Worm (Caenorhabditis elegans): Measurements from ENCODE around the gene ceh-74.
A peak's percentile ranks its signal among the peaks of the same experiment; 100 is the strongest.

ceh-74 gene

ce11 chrV:14200086-14200485, 22.2 kb downstream of the ceh-74 start (continued):
- TF ChIP-seq egl-18 (GFP tag; IDR thresholded peaks at IDR 0.05), result no peak
- peak; percentile 53 for TF ChIP-seq ztf-3 (GFP tag; optimal IDR thresholded peaks at IDR 0.05)
- TF ChIP-seq lin-35 (GFP tag; optimal IDR thresholded peaks at IDR 0.05), result peak in 1 of 3 experiments; percentile 84
- TF ChIP-seq sea-2 (GFP tag; IDR thresholded peaks at IDR 0.05), result no peak
- TF ChIP-seq gei-17 (GFP tag; optimal IDR thresholded peaks at IDR 0.05), result peak; percentile 66
- TF ChIP-seq pha-4 (tag; optimal IDR thresholded peaks at IDR 0.05), result peak; percentile 96
- TF ChIP-seq C06A6.2 (GFP tag; conservative IDR thresholded peaks at IDR 0.05), result peak; percentile 82
- TF ChIP-seq pbrm-1 (GFP tag; IDR thresholded peaks at IDR 0.05), result peak; percentile 82
- TF ChIP-seq sdz-38 (tag; optimal IDR thresholded peaks at IDR 0.05), result no peak
- TF ChIP-seq lir-1 (GFP tag; conservative IDR thresholded peaks at IDR 0.05), result peak; percentile 20; the same call in 1 of the 2 replicates
- TF ChIP-seq aptf-3 (GFP tag; IDR thresholded peaks at IDR 0.05), result no peak
- peak; percentile 77 for TF ChIP-seq ztf-18 (tag; optimal IDR thresholded peaks at IDR 0.05)
- no peak for TF ChIP-seq nhr-179 (tag; optimal IDR thresholded peaks at IDR 0.05)
- no peak for TF ChIP-seq C17E4.6 (GFP tag; IDR thresholded peaks at IDR 0.05)
- TF ChIP-seq rpc-1 (optimal IDR thresholded peaks at IDR 0.05), result no peak
- TF ChIP-seq rpc-1 (tag; optimal IDR thresholded peaks at IDR 0.05), result no peak
- TF ChIP-seq nhr-120 (GFP tag; IDR thresholded peaks at IDR 0.05), result no peak
- no peak for TF ChIP-seq nhr-27 (tag; optimal IDR thresholded peaks at IDR 0.05)
- no peak for TF ChIP-seq T26A5.8 (tag; optimal IDR thresholded peaks at IDR 0.05)
- no peak for TF ChIP-seq hlh-26 (GFP tag; conservative IDR thresholded peaks at IDR 0.05)
- TF ChIP-seq hmg-20 (GFP tag; IDR thresholded peaks at IDR 0.05), result no peak
- TF ChIP-seq mcd-1 (GFP tag; IDR thresholded peaks at IDR 0.05), result peak; percentile 78
- no peak for TF ChIP-seq B0261.1 (tag; optimal IDR thresholded peaks at IDR 0.05)
- peak; percentile 63 for TF ChIP-seq ceh-100 (GFP tag; IDR thresholded peaks at IDR 0.05)
- TF ChIP-seq snpc-1.1 (tag; optimal IDR thresholded peaks at IDR 0.05; ENCODE audit: insufficient read depth), result no peak
- no peak for TF ChIP-seq akir-1 (GFP tag; optimal IDR thresholded peaks at IDR 0.05)
- TF ChIP-seq nfyb-1 (GFP tag; IDR thresholded peaks at IDR 0.05), result peak; percentile 89
- TF ChIP-seq ZK185.1 (tag; optimal IDR thresholded peaks at IDR 0.05; ENCODE audit: poor library complexity, severe bottlenecking), result peak; percentile 50
- no peak for TF ChIP-seq snpc-3.4 (tag; optimal IDR thresholded peaks at IDR 0.05)
- peak; percentile 45 for TF ChIP-seq ets-4 (GFP tag; optimal IDR thresholded peaks at IDR 0.05)
- TF ChIP-seq madf-3 (GFP tag; IDR thresholded peaks at IDR 0.05), result no peak
- no peak for TF ChIP-seq F57A8.1 (GFP tag; optimal IDR thresholded peaks at IDR 0.05)
- TF ChIP-seq nhr-90 (tag; optimal IDR thresholded peaks at IDR 0.05), result peak; percentile 65
- TF ChIP-seq attf-5 (GFP tag; optimal IDR thresholded peaks at IDR 0.05), result peak; percentile 97
- TF ChIP-seq ztf-26 (tag; optimal IDR thresholded peaks at IDR 0.05), result peak; percentile 83
- no peak for TF ChIP-seq snpc-4 (GFP tag; optimal IDR thresholded peaks at IDR 0.05)
- TF ChIP-seq snpc-4 (tag; optimal IDR thresholded peaks at IDR 0.05), result peak; percentile 38 to 69 (median 57)
- no peak for TF ChIP-seq mes-4 (tag; optimal IDR thresholded peaks at IDR 0.05)
- TF ChIP-seq F55B11.4 (tag; optimal IDR thresholded peaks at IDR 0.05; ENCODE audit: borderline replicate concordance, insufficient read depth), result no peak
- TF ChIP-seq xnd-1 (tag; optimal IDR thresholded peaks at IDR 0.05), result no peak
- TF ChIP-seq zim-3 (tag; optimal IDR thresholded peaks at IDR 0.05), result no peak
- TF ChIP-seq ceh-27 (GFP tag; optimal IDR thresholded peaks at IDR 0.05), result peak; percentile 86
- TF ChIP-seq ztf-28 (GFP tag; IDR thresholded peaks at IDR 0.05), result no peak
- peak; percentile 41 for TF ChIP-seq athp-1 (tag; optimal IDR thresholded peaks at IDR 0.05)
- TF ChIP-seq egl-44 (GFP tag; IDR thresholded peaks at IDR 0.05), result no peak
- no peak for TF ChIP-seq attf-3 (GFP tag; conservative IDR thresholded peaks at IDR 0.05)
- no peak for TF ChIP-seq lsl-1 (GFP tag; optimal IDR thresholded peaks at IDR 0.05)
- peak; percentile 90 for TF ChIP-seq lin-40 (tag; optimal IDR thresholded peaks at IDR 0.05)
- no peak for TF ChIP-seq bed-1 (GFP tag; IDR thresholded peaks at IDR 0.05)
